Worm (Caenorhabditis elegans) whole organism, young adult: ENCODE measurements around the gene ZK742.6.

ENCODE experiments used
- B0336.3 ChIP-seq: fragments of 200-800 bp; sonication (Bioruptor generic); IDR thresholded peaks from 2 replicates; pipeline ENCODE4 v1.3.6; 2022; ENCODE audit warnings: missing genetic modification characterization, missing compliant biosample characterization
- C17E4.6 ChIP-seq: fragments of 200-800 bp; sonication (Bioruptor generic); IDR thresholded peaks from 2 replicates; pipeline ENCODE4 v1.3.6; 2022; ENCODE audit warnings: missing genetic modification reagents, missing genetic modification characterization, missing compliant biosample characterization
- F10E7.11 ChIP-seq: sonication (generic microtip); optimal IDR thresholded peaks from 2 replicates; lab custom pipeline; 2017; ENCODE audit warnings: mild to moderate bottlenecking, missing genetic modification characterization, moderate library complexity, missing compliant biosample characterization
- F23B12.7 ChIP-seq: sonication (generic microtip); optimal IDR thresholded peaks from 2 replicates; lab custom pipeline; 2017; ENCODE audit warnings: missing genetic modification characterization, mild to moderate bottlenecking, missing compliant biosample characterization, antibody characterized with exemption, moderate library complexity; ENCODE audit not compliant: insufficient read depth
- F37B4.10 ChIP-seq: fragments of 200-800 bp; sonication (Bioruptor generic); IDR thresholded peaks from 2 replicates; pipeline ENCODE4 v1.3.6; 2022; ENCODE audit warnings: missing genetic modification characterization, missing compliant biosample characterization
- F39B2.1 ChIP-seq: fragments of 200-800 bp; sonication (Bioruptor generic); IDR thresholded peaks from 2 replicates; pipeline ENCODE4 v1.3.6; 2022; ENCODE audit warnings: missing genetic modification reagents, missing genetic modification characterization, missing compliant biosample characterization
- F49E8.2 ChIP-seq: sonication (generic microtip); optimal IDR thresholded peaks from 3 replicates; lab custom pipeline; 2017; ENCODE audit warnings: missing genetic modification characterization, mild to moderate bottlenecking, missing compliant biosample characterization, antibody characterized with exemption, moderate library complexity; ENCODE audit not compliant: insufficient read depth
- Y56A3A.18 ChIP-seq: fragments of 200-800 bp; sonication (Bioruptor generic); IDR thresholded peaks from 2 replicates; pipeline ENCODE4 v1.3.6; 2022; ENCODE audit warnings: missing genetic modification reagents, missing genetic modification characterization, missing compliant biosample characterization
- Y79H2A.3 ChIP-seq: fragments of 200-800 bp; sonication (Bioruptor generic); conservative IDR thresholded peaks from 2 replicates; pipeline ENCODE4 v1.3.6; 2022; ENCODE audit warnings: missing genetic modification reagents, missing genetic modification characterization, missing compliant biosample characterization
- ama-1 ChIP-seq, 3 experiments: fragments of 150-350 bp in 1 of 3; sonication (generic microtip) in 2 of 3; optimal IDR thresholded peaks; 2 replicates each; lab custom pipeline; 2014 to 2018; ENCODE audit warnings: missing biosample characterization in 2 of 3, missing genetic modification characterization in 2 of 3, missing genetic modification reagents in 2 of 3
- athp-1 ChIP-seq: sonication (generic microtip); optimal IDR thresholded peaks from 2 replicates; lab custom pipeline; 2017; ENCODE audit warnings: mild to moderate bottlenecking, missing genetic modification characterization, missing compliant biosample characterization
- bed-1 ChIP-seq: fragments of 200-800 bp; sonication (Bioruptor generic); IDR thresholded peaks from 2 replicates; pipeline ENCODE4 v1.3.6; 2022; ENCODE audit warnings: missing genetic modification reagents, missing genetic modification characterization, missing compliant biosample characterization
- bed-2 ChIP-seq: fragments of 200-800 bp; sonication (Bioruptor generic); IDR thresholded peaks from 2 replicates; pipeline ENCODE4 v1.3.6; 2022; ENCODE audit warnings: missing genetic modification reagents, missing genetic modification characterization, missing compliant biosample characterization
- ccch-3 ChIP-seq: fragments of 200-800 bp; sonication (Bioruptor generic); optimal IDR thresholded peaks from 2 replicates; lab custom pipeline; 2018; ENCODE audit warnings: mild to moderate bottlenecking, missing genetic modification characterization, missing compliant biosample characterization
- cebp-2 ChIP-seq: fragments of 200-800 bp; sonication (Bioruptor generic); IDR thresholded peaks from 2 replicates; pipeline ENCODE4 v1.3.6; 2022; ENCODE audit warnings: missing genetic modification characterization, missing compliant biosample characterization
- ceh-100 ChIP-seq: fragments of 200-800 bp; sonication (Bioruptor generic); IDR thresholded peaks from 2 replicates; pipeline ENCODE4 v1.3.6; 2022; ENCODE audit warnings: missing genetic modification reagents, missing genetic modification characterization, missing compliant biosample characterization
- dpl-1 ChIP-seq: fragments of 150-350 bp; optimal IDR thresholded peaks from 2 replicates; lab custom pipeline; 2014; ENCODE audit warnings: missing biosample characterization, missing genetic modification reagents, missing genetic modification characterization
- egrh-3 ChIP-seq: fragments of 200-800 bp; sonication (Bioruptor generic); IDR thresholded peaks from 2 replicates; pipeline ENCODE4 v1.3.6; 2022; ENCODE audit warnings: missing genetic modification reagents, missing genetic modification characterization, missing compliant biosample characterization
- ekl-4 ChIP-seq: fragments of 200-800 bp; sonication (Bioruptor generic); IDR thresholded peaks from 2 replicates; pipeline ENCODE4 v1.3.6; 2022; ENCODE audit warnings: missing genetic modification reagents, missing genetic modification characterization, missing compliant biosample characterization
- gei-17 ChIP-seq: fragments of 200-800 bp; sonication (Bioruptor generic); optimal IDR thresholded peaks from 2 replicates; lab custom pipeline; 2018; ENCODE audit warnings: mild to moderate bottlenecking, missing genetic modification characterization, missing compliant biosample characterization
- hmg-1.2 ChIP-seq: fragments of 200-800 bp; sonication (Bioruptor generic); IDR thresholded peaks from 2 replicates; pipeline ENCODE4 v1.3.6; 2022; ENCODE audit warnings: missing genetic modification reagents, missing genetic modification characterization, missing compliant biosample characterization
- hrde-1 ChIP-seq: sonication (generic microtip); optimal IDR thresholded peaks from 2 replicates; lab custom pipeline; 2016; ENCODE audit warnings: missing genetic modification characterization, mild to moderate bottlenecking, missing compliant biosample characterization, moderate library complexity, missing genotype, missing genetic modification reagents, borderline replicate concordance
- hsf-1 ChIP-seq: fragments of 200-800 bp; sonication (Bioruptor generic); IDR thresholded peaks from 2 replicates; pipeline ENCODE4 v1.3.6; 2022; ENCODE audit warnings: missing genetic modification reagents, missing genetic modification characterization, missing compliant biosample characterization
- lag-1 ChIP-seq: fragments of 200-800 bp; sonication (Bioruptor generic); IDR thresholded peaks from 2 replicates; pipeline ENCODE4 v1.3.6; 2022; ENCODE audit warnings: missing genetic modification reagents, missing genetic modification characterization, missing compliant biosample characterization
- lin-26 ChIP-seq: fragments of 200-800 bp; sonication (Bioruptor generic); IDR thresholded peaks from 2 replicates; pipeline ENCODE4 v1.3.6; 2022; ENCODE audit warnings: missing genetic modification reagents, missing genetic modification characterization, missing compliant biosample characterization
- lin-35 ChIP-seq, 3 experiments: fragments of 150-350 bp in 2 of 3; sonication (generic microtip) in 1 of 3; optimal IDR thresholded peaks; 2 replicates each; lab custom pipeline; 2014 to 2018; ENCODE audit warnings: missing biosample characterization in 3 of 3, missing genetic modification characterization in 3 of 3, missing genetic modification reagents in 3 of 3
- lsl-1 ChIP-seq: fragments of 200-800 bp; sonication (Bioruptor generic); optimal IDR thresholded peaks from 2 replicates; lab custom pipeline; 2018; ENCODE audit warnings: mild to moderate bottlenecking, missing genetic modification characterization, moderate library complexity, missing compliant biosample characterization
- lsy-27 ChIP-seq: sonication (generic microtip); optimal IDR thresholded peaks from 2 replicates; lab custom pipeline; 2017; ENCODE audit warnings: missing genetic modification characterization, mild to moderate bottlenecking, missing compliant biosample characterization, antibody characterized with exemption, missing genotype, borderline replicate concordance; ENCODE audit not compliant: insufficient read depth
- madf-10 ChIP-seq: sonication (generic microtip); optimal IDR thresholded peaks from 2 replicates; lab custom pipeline; 2016; ENCODE audit warnings: mild to moderate bottlenecking, missing genetic modification characterization, missing compliant biosample characterization
- madf-3 ChIP-seq: fragments of 200-800 bp; sonication (Bioruptor generic); IDR thresholded peaks from 2 replicates; pipeline ENCODE4 v1.3.6; 2022; ENCODE audit warnings: missing genetic modification reagents, missing genetic modification characterization, missing compliant biosample characterization
- madf-6 ChIP-seq: fragments of 200-800 bp; sonication (Bioruptor generic); IDR thresholded peaks from 2 replicates; pipeline ENCODE4 v1.3.6; 2022; ENCODE audit warnings: missing genetic modification reagents, missing genetic modification characterization, missing compliant biosample characterization
- nfya-1 ChIP-seq: sonication (generic microtip); optimal IDR thresholded peaks from 2 replicates; lab custom pipeline; 2017; ENCODE audit warnings: antibody characterized with exemption, missing compliant biosample characterization, missing genetic modification characterization, borderline replicate concordance; ENCODE audit not compliant: insufficient read depth
- nfyb-1 ChIP-seq: fragments of 200-800 bp; sonication (Bioruptor generic); IDR thresholded peaks from 2 replicates; pipeline ENCODE4 v1.3.6; 2022; ENCODE audit warnings: missing genetic modification reagents, missing genetic modification characterization, missing compliant biosample characterization
- nhr-120 ChIP-seq: fragments of 200-800 bp; sonication (Bioruptor generic); IDR thresholded peaks from 2 replicates; pipeline ENCODE4 v1.3.6; 2022; ENCODE audit warnings: missing genetic modification characterization, missing compliant biosample characterization
- rcor-1 ChIP-seq: fragments of 200-800 bp; sonication (Bioruptor generic); IDR thresholded peaks from 2 replicates; pipeline ENCODE4 v1.3.6; 2022; ENCODE audit warnings: missing genetic modification reagents, missing genetic modification characterization, missing compliant biosample characterization
- rec-8 ChIP-seq, 2 experiments: sonication (generic microtip); optimal IDR thresholded peaks; 2 replicates each; lab custom pipeline; 2016; ENCODE audit warnings: mild to moderate bottlenecking in 2 of 2, missing genetic modification characterization in 2 of 2, missing genetic modification reagents in 2 of 2, missing genotype in 2 of 2, missing biosample characterization in 1 of 2, missing compliant biosample characterization in 1 of 2, moderate library complexity in 1 of 2
- repo-1 ChIP-seq: sonication (generic microtip); optimal IDR thresholded peaks from 2 replicates; lab custom pipeline; 2017; ENCODE audit warnings: mild to moderate bottlenecking, missing genetic modification characterization, missing compliant biosample characterization
- snpc-1.3 ChIP-seq: sonication (generic microtip); optimal IDR thresholded peaks from 2 replicates; lab custom pipeline; 2017; ENCODE audit warnings: missing genetic modification characterization, mild to moderate bottlenecking, missing compliant biosample characterization, antibody characterized with exemption, moderate library complexity, missing genotype, missing genetic modification reagents; ENCODE audit not compliant: insufficient read depth
- snpc-3.4 ChIP-seq: sonication (generic microtip); optimal IDR thresholded peaks from 2 replicates; lab custom pipeline; 2017; ENCODE audit warnings: missing genetic modification characterization, mild to moderate bottlenecking, missing compliant biosample characterization, antibody characterized with exemption, moderate library complexity, missing genotype, missing genetic modification reagents
- somi-1 ChIP-seq: fragments of 200-800 bp; sonication (Bioruptor generic); optimal IDR thresholded peaks from 2 replicates; lab custom pipeline; 2018; ENCODE audit warnings: mild to moderate bottlenecking, missing genetic modification characterization, missing compliant biosample characterization
- sptf-2 ChIP-seq: fragments of 200-800 bp; sonication (Bioruptor generic); optimal IDR thresholded peaks from 2 replicates; lab custom pipeline; 2018; ENCODE audit warnings: mild to moderate bottlenecking, missing genetic modification characterization, missing compliant biosample characterization
- tbp1 ChIP-seq: fragments of 200-800 bp; sonication (Bioruptor generic); optimal IDR thresholded peaks from 2 replicates; lab custom pipeline; 2018; ENCODE audit warnings: mild to moderate bottlenecking, missing genetic modification characterization, missing compliant biosample characterization
- ztf-25 ChIP-seq: fragments of 200-800 bp; sonication (Bioruptor generic); IDR thresholded peaks from 2 replicates; pipeline ENCODE4 v1.3.6; 2022; ENCODE audit warnings: missing genetic modification reagents, missing genetic modification characterization, missing compliant biosample characterization
- ztf-28 ChIP-seq: fragments of 200-800 bp; sonication (Bioruptor generic); IDR thresholded peaks from 2 replicates; pipeline ENCODE4 v1.3.6; 2022; ENCODE audit warnings: missing genetic modification reagents, missing genetic modification characterization, missing compliant biosample characterization
- ztf-3 ChIP-seq: fragments of 200-800 bp; sonication (Bioruptor generic); optimal IDR thresholded peaks from 2 replicates; lab custom pipeline; 2018; ENCODE audit warnings: mild to moderate bottlenecking, missing genetic modification characterization, missing compliant biosample characterization

ZK742.6 gene

DNA sequence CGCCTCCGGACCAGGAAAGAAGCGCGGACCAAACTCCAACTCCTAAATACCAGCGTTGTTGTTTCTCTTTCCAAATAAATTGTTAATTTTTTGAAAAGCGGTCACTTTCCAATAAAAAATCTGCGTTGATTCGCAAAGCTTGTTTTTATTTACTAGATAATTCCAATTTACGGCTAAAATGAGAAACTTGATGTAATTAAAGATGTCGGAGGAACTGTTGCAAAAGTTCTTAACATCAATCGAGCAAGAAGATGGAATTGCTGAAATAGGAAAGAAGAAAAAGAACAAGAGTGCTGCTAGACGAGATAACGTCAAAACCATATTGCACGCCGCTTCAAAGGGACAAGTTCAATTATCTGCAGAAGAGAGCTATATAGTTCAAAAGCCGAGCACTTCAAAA is 37.6 kb downstream of the ZK742.6 start, which contains the start of gene C26F1.3:
C26F1.3 (plus strand) TSS at position 203 of the 400 bp plus-strand sequence.
- TF ChIP-seq ztf-3 (GFP tag; lab: Kevin White, UChicago): no peak
- TF ChIP-seq rcor-1 (GFP tag; lab: Robert Waterston, UW): peak; percentile 44; the same call in 1 of the 2 replicates
- no peak for TF ChIP-seq F23B12.7
- TF ChIP-seq madf-6: peak; percentile 54
- peak; percentile 55; the same call in 1 of the 2 replicates for TF ChIP-seq C17E4.6 (GFP tag; lab: Robert Waterston, UW)
- no peak for TF ChIP-seq gei-17 (GFP tag; lab: Kevin White, UChicago)
- no peak for TF ChIP-seq ama-1 (optimal IDR thresholded peaks at IDR 0.05; lab: Kevin White, UChicago)
- peak in 1 of 2 experiments; percentile 53 for TF ChIP-seq ama-1 (GFP tag; optimal IDR thresholded peaks at IDR 0.05; lab: Kevin White, UChicago)
- no peak for TF ChIP-seq ceh-100 (GFP tag; lab: Robert Waterston, UW)
- TF ChIP-seq madf-3 (GFP tag; lab: Robert Waterston, UW): peak; percentile 85; the same call in 1 of the 2 replicates
- no peak for TF ChIP-seq somi-1 (GFP tag; lab: Kevin White, UChicago)
- no peak for TF ChIP-seq lin-26 (GFP tag; lab: Robert Waterston, UW)
- no peak for TF ChIP-seq dpl-1
- TF ChIP-seq F49E8.2: peak; percentile 19
- TF ChIP-seq Y56A3A.18 (GFP tag; lab: Robert Waterston, UW): 0 out of 2 replicates have a peak, but pooled peaks have one; percentile 15
- no peak for TF ChIP-seq F10E7.11 (tag; lab: Kevin White, UChicago)
- TF ChIP-seq lin-35 (GFP tag; optimal IDR thresholded peaks at IDR 0.05; lab: Kevin White, UChicago): no peak
- TF ChIP-seq snpc-3.4 (tag; lab: Kevin White, UChicago): peak; percentile 27
- TF ChIP-seq ccch-3: no peak
- 0 out of 2 replicates have a peak, but pooled peaks have one; percentile 6 for TF ChIP-seq hmg-1.2 (GFP tag; lab: Robert Waterston, UW)
- no peak for TF ChIP-seq nhr-120 (GFP tag; lab: Robert Waterston, UW)
- no peak for TF ChIP-seq ekl-4 (GFP tag; lab: Robert Waterston, UW)
- TF ChIP-seq F39B2.1: no peak
- peak; percentile 81 for TF ChIP-seq B0336.3 (GFP tag; lab: Robert Waterston, UW)
- TF ChIP-seq lsl-1 (GFP tag; lab: Kevin White, UChicago): no peak
- TF ChIP-seq repo-1: peak; percentile 51
- TF ChIP-seq nfya-1 (tag; lab: Kevin White, UChicago): no peak
- no peak for TF ChIP-seq madf-10 (tag; lab: Kevin White, UChicago)
- TF ChIP-seq snpc-1.3 (tag; lab: Kevin White, UChicago): peak; percentile 0
- peak; percentile 22 for TF ChIP-seq athp-1 (tag; lab: Kevin White, UChicago)
- no peak for TF ChIP-seq F37B4.10
- peak; percentile 81 for TF ChIP-seq hsf-1 (GFP tag; lab: Robert Waterston, UW)
- peak; percentile 71 for TF ChIP-seq hrde-1
- peak; percentile 20 for TF ChIP-seq tbp1
- 0 out of 2 replicates have a peak, but pooled peaks have one; percentile 47 for TF ChIP-seq nfyb-1 (GFP tag; lab: Robert Waterston, UW)
- TF ChIP-seq, all 124 proteins: peak for 17

DNA sequence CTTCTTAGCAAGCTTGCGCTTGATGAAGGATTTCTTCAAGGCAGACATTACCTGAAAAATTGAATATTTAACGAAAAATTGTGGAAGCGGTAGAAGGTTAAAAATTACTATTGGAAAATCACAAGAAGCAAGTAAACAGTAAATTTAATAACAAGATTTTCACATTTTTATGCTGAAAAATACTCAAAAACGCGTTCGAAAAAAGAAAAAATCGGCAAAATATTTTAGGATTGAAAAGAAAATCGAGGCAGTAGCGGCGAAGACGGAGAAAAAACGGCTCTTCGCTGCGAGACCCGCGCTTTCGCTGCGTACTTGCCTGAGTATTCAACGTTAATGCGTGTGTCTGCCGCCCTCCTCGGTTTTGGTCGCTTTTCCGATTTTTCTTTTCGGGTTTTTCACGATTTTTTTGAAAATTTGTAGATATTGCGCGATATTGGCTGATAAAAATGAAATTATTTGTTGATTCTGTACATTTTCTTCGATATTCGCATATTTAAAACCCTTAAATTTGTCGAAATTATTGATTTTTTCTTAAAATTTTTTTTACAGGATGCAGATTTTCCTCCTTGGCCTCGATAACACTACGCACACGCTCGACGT is 38.6 kb downstream of the ZK742.6 start, which contains the start of the genes rpl-39 and rps-30:
rpl-39 (minus strand) TSS at position 51 of the 600 bp plus-strand sequence.
rps-30 (plus strand) TSS at position 550 of the 600 bp plus-strand sequence.
- no peak for TF ChIP-seq F37B4.10
- no peak for TF ChIP-seq sptf-2 (GFP tag; lab: Kevin White, UChicago)
- no peak for TF ChIP-seq cebp-2 (GFP tag; lab: Robert Waterston, UW)
- peak; percentile 56 for TF ChIP-seq tbp1
- no peak for TF ChIP-seq ztf-25 (GFP tag; lab: Robert Waterston, UW)
- no peak for TF ChIP-seq lsy-27 (tag; lab: Kevin White, UChicago)
- TF ChIP-seq ceh-100 (GFP tag; lab: Robert Waterston, UW): peak; percentile 42
- peak; percentile 40 for TF ChIP-seq F49E8.2
- peak in 1 of 3 experiments; percentile 53 for TF ChIP-seq lin-35 (GFP tag; optimal IDR thresholded peaks at IDR 0.05; lab: Kevin White, UChicago)
- TF ChIP-seq lag-1 (GFP tag; lab: Robert Waterston, UW): no peak
- TF ChIP-seq ekl-4 (GFP tag; lab: Robert Waterston, UW): peak; percentile 42; the same call in 1 of the 2 replicates
- no peak for TF ChIP-seq rec-8 (tag; optimal IDR thresholded peaks at IDR 0.05; lab: Kevin White, UChicago)
- peak; percentile 34; the same call in 1 of the 2 replicates for TF ChIP-seq egrh-3
- TF ChIP-seq bed-1 (GFP tag; lab: Robert Waterston, UW): no peak
- no peak for TF ChIP-seq ztf-28 (GFP tag; lab: Robert Waterston, UW)
- TF ChIP-seq bed-2 (GFP tag; lab: Robert Waterston, UW): no peak
- no peak for TF ChIP-seq ama-1 (optimal IDR thresholded peaks at IDR 0.05; lab: Kevin White, UChicago)
- no peak for TF ChIP-seq ama-1 (GFP tag; optimal IDR thresholded peaks at IDR 0.05; lab: Kevin White, UChicago)
- TF ChIP-seq Y79H2A.3 (GFP tag; lab: Robert Waterston, UW): no peak
